Fruit fly (Drosophila melanogaster) whole organism, adult: ENCODE measurements around the gene Pif1B.

Source experiments
- CG11617 ChIP-seq: fragments of 200-800 bp; sonication (Bioruptor generic); optimal IDR thresholded peaks from 2 replicates; lab custom pipeline; 2017; ENCODE audit warnings: mild to moderate bottlenecking, missing biosample characterization, missing genetic modification reagents, missing genetic modification characterization
- CG12768 ChIP-seq: fragments of 200-800 bp; sonication (Bioruptor generic); optimal IDR thresholded peaks from 2 replicates; lab custom pipeline; 2017; ENCODE audit warnings: missing biosample characterization, missing genetic modification characterization, mild to moderate bottlenecking, moderate library complexity, missing genetic modification reagents
- CG14711 ChIP-seq: fragments of 200-800 bp; sonication (Bioruptor generic); optimal IDR thresholded peaks from 2 replicates; lab custom pipeline; 2018; ENCODE audit warnings: missing biosample characterization, mild to moderate bottlenecking, missing genetic modification characterization, moderate library complexity
- CG1620 ChIP-seq: fragments of 200-800 bp; sonication (Bioruptor generic); optimal IDR thresholded peaks from 2 replicates; lab custom pipeline; 2016; ENCODE audit warnings: missing biosample characterization, missing genetic modification characterization
- CG33017 ChIP-seq: fragments of 200-800 bp; sonication (Bioruptor generic); optimal IDR thresholded peaks from 2 replicates; lab custom pipeline; 2018; ENCODE audit warnings: missing biosample characterization, mild to moderate bottlenecking, missing genetic modification characterization, moderate library complexity
- CG5204 ChIP-seq: fragments of 200-800 bp; sonication (Bioruptor generic); optimal IDR thresholded peaks from 2 replicates; lab custom pipeline; 2016; ENCODE audit warnings: missing biosample characterization, missing genetic modification characterization
- CG7045 ChIP-seq: fragments of 200-800 bp; sonication (Bioruptor generic); optimal IDR thresholded peaks from 2 replicates; lab custom pipeline; 2017; ENCODE audit warnings: missing biosample characterization, mild to moderate bottlenecking, missing genetic modification characterization
- CG7101 ChIP-seq: fragments of 200-800 bp; sonication (Bioruptor generic); optimal IDR thresholded peaks from 2 replicates; lab custom pipeline; 2018; ENCODE audit warnings: missing biosample characterization, mild to moderate bottlenecking, missing genetic modification characterization, moderate library complexity
- Clk ChIP-seq: fragments of 200-800 bp; sonication (Bioruptor generic); optimal IDR thresholded peaks from 2 replicates; lab custom pipeline; 2017; ENCODE audit warnings: missing biosample characterization, missing genetic modification characterization
- Crg-1 ChIP-seq: fragments of 200-800 bp; sonication (Bioruptor generic); optimal IDR thresholded peaks from 2 replicates; lab custom pipeline; 2016; ENCODE audit warnings: missing biosample characterization, missing genetic modification characterization
- Hr96 ChIP-seq: fragments of 200-800 bp; sonication (Bioruptor generic); optimal IDR thresholded peaks from 2 replicates; lab custom pipeline; 2016; ENCODE audit warnings: missing biosample characterization, missing genetic modification characterization
- Mnt ChIP-seq: fragments of 200-800 bp; sonication (Bioruptor generic); optimal IDR thresholded peaks from 2 replicates; lab custom pipeline; 2016; ENCODE audit warnings: missing biosample characterization, mild to moderate bottlenecking, missing genetic modification characterization
- bab1 ChIP-seq: fragments of 200-800 bp; sonication (Bioruptor generic); optimal IDR thresholded peaks from 3 replicates; lab custom pipeline; 2019; ENCODE audit warnings: missing biosample characterization, mild to moderate bottlenecking, missing genetic modification characterization, moderate library complexity
- cic ChIP-seq: fragments of 200-800 bp; sonication (Bioruptor generic); optimal IDR thresholded peaks from 2 replicates; lab custom pipeline; 2017; ENCODE audit warnings: missing biosample characterization, mild to moderate bottlenecking, missing genetic modification characterization, moderate library complexity
- cnc ChIP-seq, 2 experiments: fragments of >200 bp; optimal IDR thresholded peaks; 2 replicates each; lab custom pipeline; 2017
- kay ChIP-seq: fragments of 200-800 bp; sonication (Bioruptor generic); peaks from one replicate; lab custom pipeline; 2016; ENCODE audit warnings: missing biosample characterization, missing genetic modification characterization, borderline replicate concordance
- ovo ChIP-seq: fragments of 200-800 bp; sonication (Bioruptor generic); optimal IDR thresholded peaks from 2 replicates; lab custom pipeline; 2016; ENCODE audit warnings: missing biosample characterization, missing genetic modification characterization
- pad ChIP-seq: fragments of 200-800 bp; sonication (Bioruptor generic); optimal IDR thresholded peaks from 3 replicates; lab custom pipeline; 2017; ENCODE audit warnings: missing biosample characterization, missing genetic modification characterization, mild to moderate bottlenecking, moderate library complexity, missing genetic modification reagents
- tj ChIP-seq: fragments of 200-800 bp; sonication (Bioruptor generic); optimal IDR thresholded peaks from 3 replicates; lab custom pipeline; 2017; ENCODE audit warnings: missing biosample characterization, mild to moderate bottlenecking, missing genetic modification characterization, moderate library complexity
- toe ChIP-seq: fragments of 200-800 bp; sonication (Bioruptor generic); optimal IDR thresholded peaks from 2 replicates; lab custom pipeline; 2016; ENCODE audit warnings: missing biosample characterization, missing genetic modification characterization

Pif1B gene

dm6 chr3R:8815074-8815473 is 14.1 kb upstream of the Pif1B start:
- no peak for TF ChIP-seq CG11617
- TF ChIP-seq CG12768 (GFP tag; lab: Kevin White, UChicago) = no peak
- no peak for TF ChIP-seq CG5204 (GFP tag; lab: Kevin White, UChicago)
- TF ChIP-seq Mnt (GFP tag; lab: Kevin White, UChicago) = no peak
- TF ChIP-seq CG1620 (GFP tag; lab: Kevin White, UChicago) = peak; percentile 0
- TF ChIP-seq CG7101 = no peak
- no peak for TF ChIP-seq toe (GFP tag; lab: Kevin White, UChicago)
- TF ChIP-seq cnc (optimal IDR thresholded peaks at IDR 0.05; lab: Kevin White, UChicago) = no peak
- no peak for TF ChIP-seq cic (GFP tag; lab: Kevin White, UChicago)
- TF ChIP-seq Hr96 (GFP tag; lab: Kevin White, UChicago) = no peak
- TF ChIP-seq bab1 (GFP tag; lab: Kevin White, UChicago) = no peak
- TF ChIP-seq Clk (GFP tag; lab: Kevin White, UChicago) = peak; percentile 0
- no peak for TF ChIP-seq CG33017 (tag; lab: Kevin White, UChicago)
- TF ChIP-seq tj (GFP tag; lab: Kevin White, UChicago) = peak; percentile 28

- TF ChIP-seq CG7101 = no peak
- TF ChIP-seq CG5204 (GFP tag; lab: Kevin White, UChicago) = no peak
- no peak for TF ChIP-seq ovo (GFP tag; lab: Kevin White, UChicago)
- TF ChIP-seq CG33017 (tag; lab: Kevin White, UChicago) = no peak
- TF ChIP-seq Hr96 (GFP tag; lab: Kevin White, UChicago) = no peak
- TF ChIP-seq CG11617 = no peak
- TF ChIP-seq CG7045 (GFP tag; lab: Kevin White, UChicago) = no peak
- TF ChIP-seq pad (GFP tag; lab: Kevin White, UChicago) = no peak
- TF ChIP-seq CG12768 (GFP tag; lab: Kevin White, UChicago) = no peak
- no peak for TF ChIP-seq Crg-1 (GFP tag; lab: Kevin White, UChicago)
- TF ChIP-seq CG14711 = no peak
- no peak for TF ChIP-seq cnc (optimal IDR thresholded peaks at IDR 0.05; lab: Kevin White, UChicago)
- TF ChIP-seq tj (GFP tag; lab: Kevin White, UChicago) = peak; percentile 89
- TF ChIP-seq Clk (GFP tag; lab: Kevin White, UChicago) = no peak
- TF ChIP-seq cic (GFP tag; lab: Kevin White, UChicago) = peak; percentile 20
- TF ChIP-seq CG1620 (GFP tag; lab: Kevin White, UChicago) = no peak
- peak; percentile 76 for TF ChIP-seq kay (GFP tag; lab: Kevin White, UChicago)
- TF ChIP-seq toe (GFP tag; lab: Kevin White, UChicago) = no peak
- TF ChIP-seq bab1 (GFP tag; lab: Kevin White, UChicago) = peak; percentile 2
- peak; percentile 66 for TF ChIP-seq Mnt (GFP tag; lab: Kevin White, UChicago)
Measured at dm6 chr3R:8814029-8814647, 13.2 kb upstream of the Pif1B start.

- TF ChIP-seq CG14711 (no peak), tj (GFP tag; lab: Kevin White, UChicago) (peak; percentile 50)
Measured at dm6 chr3R:8813164-8813629, 12.2 kb upstream of the Pif1B start, which contains the start of gene CG9837. Gene CG9837, minus strand, starts transcription at chr3R:8813579.

dm6 chr3R:8812342-8812966 is 11.5 kb upstream of the Pif1B start:
- TF ChIP-seq pad (GFP tag; lab: Kevin White, UChicago) (no peak), CG7045 (GFP tag; lab: Kevin White, UChicago) (peak; percentile 9), ovo (GFP tag; lab: Kevin White, UChicago) (no peak), tj (GFP tag; lab: Kevin White, UChicago) (peak; percentile 94), bab1 (GFP tag; lab: Kevin White, UChicago) (no peak), CG33017 (tag; lab: Kevin White, UChicago) (no peak), Clk (GFP tag; lab: Kevin White, UChicago) (no peak), CG5204 (GFP tag; lab: Kevin White, UChicago) (no peak), Crg-1 (GFP tag; lab: Kevin White, UChicago) (no peak), cnc (optimal IDR thresholded peaks at IDR 0.05; lab: Kevin White, UChicago) (no peak), CG1620 (GFP tag; lab: Kevin White, UChicago) (no peak), CG14711 (peak; percentile 12), CG11617 (no peak), Hr96 (GFP tag; lab: Kevin White, UChicago) (no peak), kay (GFP tag; lab: Kevin White, UChicago) (peak; percentile 81), toe (GFP tag; lab: Kevin White, UChicago) (no peak), CG7101 (no peak), CG12768 (GFP tag; lab: Kevin White, UChicago) (no peak), Mnt (GFP tag; lab: Kevin White, UChicago) (no peak), cic (GFP tag; lab: Kevin White, UChicago) (no peak)

- TF ChIP-seq toe (GFP tag; lab: Kevin White, UChicago) (peak; percentile 42), bab1 (GFP tag; lab: Kevin White, UChicago) (peak; percentile 43), Clk (GFP tag; lab: Kevin White, UChicago) (peak; percentile 65), cic (GFP tag; lab: Kevin White, UChicago) (peak; percentile 79), Hr96 (GFP tag; lab: Kevin White, UChicago) (peak; percentile 56), Mnt (GFP tag; lab: Kevin White, UChicago) (peak; percentile 45), CG14711 (peak; percentile 86), CG5204 (GFP tag; lab: Kevin White, UChicago) (no peak), CG33017 (tag; lab: Kevin White, UChicago) (peak; percentile 94), CG1620 (GFP tag; lab: Kevin White, UChicago) (no peak), pad (GFP tag; lab: Kevin White, UChicago) (peak; percentile 74), tj (GFP tag; lab: Kevin White, UChicago) (no peak), CG12768 (GFP tag; lab: Kevin White, UChicago) (peak; percentile 81), kay (GFP tag; lab: Kevin White, UChicago) (peak; percentile 92), cnc (optimal IDR thresholded peaks at IDR 0.05; lab: Kevin White, UChicago) (no peak), Crg-1 (GFP tag; lab: Kevin White, UChicago) (peak; percentile 68), CG11617 (peak; percentile 70), CG7045 (GFP tag; lab: Kevin White, UChicago) (peak; percentile 91), CG7101 (peak; percentile 91), ovo (GFP tag; lab: Kevin White, UChicago) (peak; percentile 31)
Measured at dm6 chr3R:8811323-8811936, 10.5 kb upstream of the Pif1B start.
